Worm (Caenorhabditis elegans): Measurements from ENCODE around the gene wht-1.

Gene wht-1

ce11 chrIII:6087705-6088359 is at the start of gene wht-1:
wht-1 (minus strand) TSS chrIII:6087755.
- no peak for TF ChIP-seq unc-62 (GFP tag; optimal IDR thresholded peaks at IDR 0.05)

DNA sequence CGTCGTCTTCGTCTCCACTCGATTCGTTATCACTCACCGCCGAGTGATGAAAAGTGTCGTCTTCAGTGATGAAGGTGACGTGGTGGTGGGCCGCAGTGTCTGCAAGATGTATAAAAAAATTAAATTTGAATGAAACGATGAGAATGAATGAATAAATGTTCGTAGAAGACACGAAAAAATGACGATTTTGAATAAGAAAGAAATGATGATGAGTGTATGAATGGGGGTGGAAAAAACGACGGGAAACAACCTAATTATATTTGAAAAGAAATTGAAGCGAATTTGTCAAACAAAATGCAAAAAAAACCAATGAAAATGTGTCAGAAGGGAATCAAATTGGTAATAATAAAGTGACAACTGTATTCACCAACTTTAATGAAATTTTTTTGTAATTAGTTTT is 48.6 kb upstream of the wht-1 start, which contains the start of gene mvk-1:
TSS of gene mvk-1 (minus strand) at position 101 of the 400 bp plus-strand sequence.
- no peak for TF ChIP-seq unc-62 (GFP tag; optimal IDR thresholded peaks at IDR 0.05)

DNA sequence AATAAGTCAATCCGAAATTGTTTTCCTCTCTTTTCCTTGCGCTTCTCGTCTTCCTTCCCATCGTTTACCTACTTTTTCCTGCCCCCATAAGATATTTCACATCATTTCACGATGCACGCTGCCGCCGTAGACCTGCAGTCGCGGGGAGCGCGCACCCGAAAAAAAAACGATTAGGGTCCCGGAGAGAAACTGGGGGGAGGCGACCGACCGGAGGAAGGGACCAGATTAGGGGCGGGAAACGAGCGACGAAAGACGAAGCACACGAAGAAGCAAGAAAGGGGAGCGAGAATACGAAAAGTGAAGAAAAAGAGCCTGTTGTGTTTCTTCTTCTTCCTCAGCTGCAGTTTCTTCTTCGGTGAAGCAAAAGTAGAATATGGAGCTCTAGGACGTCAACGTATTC is 47.7 kb upstream of the wht-1 start:
- no peak for TF ChIP-seq unc-62 (GFP tag; optimal IDR thresholded peaks at IDR 0.05)

ce11 chrIII:6134111-6134510 is 46.6 kb upstream of the wht-1 start:
- TF ChIP-seq unc-62 (GFP tag; optimal IDR thresholded peaks at IDR 0.05), result no peak

DNA sequence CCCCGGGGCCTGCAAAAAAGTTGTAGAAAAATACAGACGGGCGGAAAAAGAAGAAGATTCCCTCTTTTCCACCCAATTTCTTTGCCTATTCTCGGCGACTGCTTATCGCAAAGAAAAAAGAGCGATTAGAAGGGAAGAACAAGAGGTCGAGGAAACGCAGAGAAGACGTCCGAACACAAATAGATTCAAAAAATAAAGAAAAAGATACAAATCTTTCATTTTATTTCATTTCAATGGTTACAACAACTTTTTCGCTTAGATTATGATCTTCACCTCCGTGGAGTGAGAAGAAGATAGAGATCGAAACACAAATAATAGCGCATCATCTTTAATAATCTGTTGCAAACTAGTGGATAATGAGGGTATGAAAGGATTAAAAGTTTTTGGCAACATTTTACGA is 44.5 kb upstream of the wht-1 start:
- TF ChIP-seq unc-62 (GFP tag; optimal IDR thresholded peaks at IDR 0.05), result no peak

- TF ChIP-seq unc-62 (GFP tag; optimal IDR thresholded peaks at IDR 0.05), result no peak
These were observed 36.1 kb upstream of the wht-1 start for ce11 chrIII:6123647-6124046.

DNA sequence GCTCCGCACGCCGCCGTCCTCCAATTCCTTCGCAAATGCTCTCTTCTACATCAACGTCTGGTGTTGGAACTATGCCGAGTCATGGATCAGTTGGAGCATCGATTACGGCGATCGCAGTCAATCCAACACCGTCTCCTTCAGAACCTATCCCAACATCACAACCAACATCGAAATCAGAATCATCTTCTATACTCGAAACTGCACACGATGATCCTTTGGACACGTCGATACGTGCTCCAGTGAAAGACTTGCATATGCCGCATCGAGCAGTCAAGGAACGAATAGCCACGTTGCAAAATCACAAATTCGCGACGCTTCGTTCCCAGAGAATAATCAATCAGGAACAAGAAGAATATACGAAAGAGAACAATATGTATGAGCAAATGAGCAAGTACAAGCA is 33.4 kb upstream of the wht-1 start:
- TF ChIP-seq unc-62 (GFP tag; optimal IDR thresholded peaks at IDR 0.05), result no peak

DNA sequence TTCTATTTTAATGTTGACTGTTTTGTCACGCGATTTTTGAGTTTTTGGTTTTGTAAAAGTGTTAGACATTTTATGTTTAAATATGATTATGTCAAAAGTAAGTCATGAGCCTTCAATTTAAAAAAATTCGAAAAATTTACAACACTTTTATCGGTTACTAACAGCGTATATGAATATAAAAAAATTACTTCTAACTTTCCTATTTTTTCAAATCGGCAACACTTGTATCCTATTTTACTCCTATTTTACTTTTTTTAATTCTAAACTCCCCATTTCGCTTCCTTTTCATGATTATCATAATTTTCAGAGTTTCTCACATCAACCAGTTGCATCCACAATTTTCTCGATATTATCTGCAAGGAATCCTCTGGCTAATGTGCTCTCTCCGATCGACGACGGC is 30.8 kb upstream of the wht-1 start, which contains the start of gene kin-18:
TSS of gene kin-18 (plus strand) at position 301 of the 400 bp plus-strand sequence.
- no peak for TF ChIP-seq unc-62 (GFP tag; optimal IDR thresholded peaks at IDR 0.05)

DNA sequence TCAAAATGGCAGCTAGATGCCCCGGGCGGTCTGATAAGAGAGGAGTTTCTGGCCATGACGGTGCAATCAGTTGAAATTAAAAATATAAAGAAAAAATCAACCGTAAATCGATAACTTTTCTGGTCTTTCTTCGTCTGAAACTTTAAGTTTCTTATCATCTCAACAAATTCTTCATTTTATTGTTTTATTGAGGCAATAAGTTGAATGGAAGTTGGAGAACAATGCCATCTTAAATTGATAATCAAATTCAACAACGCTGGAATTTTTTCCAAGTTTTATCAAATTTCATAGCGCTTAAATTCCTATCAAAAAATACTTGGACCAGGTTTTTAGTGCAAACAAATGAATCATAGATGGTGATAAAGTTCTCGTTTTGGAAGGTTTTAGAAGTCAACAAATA is 29.4 kb upstream of the wht-1 start:
- TF ChIP-seq unc-62 (GFP tag; optimal IDR thresholded peaks at IDR 0.05), result no peak

- no peak for TF ChIP-seq unc-62 (GFP tag; optimal IDR thresholded peaks at IDR 0.05)
These were observed 28.8 kb upstream of the wht-1 start, which contains the start of gene nmt-1 for ce11 chrIII:6116281-6116886. nmt-1 (minus strand) TSS chrIII:6116331.

- no peak for TF ChIP-seq unc-62 (GFP tag; optimal IDR thresholded peaks at IDR 0.05)
These were observed 22.6 kb upstream of the wht-1 start for ce11 chrIII:6110187-6110586.

ce11 chrIII:6105897-6106296 is 18.3 kb upstream of the wht-1 start:
- TF ChIP-seq unc-62 (GFP tag; optimal IDR thresholded peaks at IDR 0.05), result no peak

ce11 chrIII:6102762-6103161 is 15.2 kb upstream of the wht-1 start, which contains the start of gene C05D10.4:
C05D10.4 (minus strand) TSS chrIII:6102862.
- TF ChIP-seq unc-62 (GFP tag; optimal IDR thresholded peaks at IDR 0.05), result no peak

ce11 chrIII:6095654-6096053 is 8.1 kb upstream of the wht-1 start:
- no peak for TF ChIP-seq unc-62 (GFP tag; optimal IDR thresholded peaks at IDR 0.05)

ce11 chrIII:6085311-6085710 is 2.2 kb downstream of the wht-1 start:
- no peak for TF ChIP-seq unc-62 (GFP tag; optimal IDR thresholded peaks at IDR 0.05)

ce11 chrIII:6080263-6080662 is 7.3 kb downstream of the wht-1 start, which contains the start of gene attf-4:
attf-4 (plus strand) TSS chrIII:6080563.
- no peak for TF ChIP-seq unc-62 (GFP tag; optimal IDR thresholded peaks at IDR 0.05)

DNA sequence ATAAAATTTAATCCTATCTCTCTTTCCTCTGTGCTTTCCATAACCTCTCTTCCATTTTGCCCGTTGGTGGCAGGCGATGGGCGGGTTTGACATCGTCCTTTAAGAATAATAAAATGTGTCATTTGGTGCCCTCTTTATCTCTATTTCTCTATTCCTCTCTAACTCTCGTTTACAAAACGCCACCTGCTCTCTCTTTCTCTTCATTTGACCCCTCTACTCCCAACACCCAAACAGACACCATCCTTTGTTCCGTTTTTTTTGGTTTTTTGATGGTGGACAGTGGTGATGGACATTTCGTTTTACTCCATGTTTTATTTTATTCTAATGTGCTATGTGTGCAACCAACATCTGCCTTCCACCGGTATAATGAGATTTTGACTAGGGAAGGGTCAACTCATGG is 8.6 kb downstream of the wht-1 start:
- TF ChIP-seq unc-62 (GFP tag; optimal IDR thresholded peaks at IDR 0.05), result no peak
